Fruit fly (Drosophila melanogaster): ENCODE measurements around the gene Nepl14.

Gene Nepl14

DNA sequence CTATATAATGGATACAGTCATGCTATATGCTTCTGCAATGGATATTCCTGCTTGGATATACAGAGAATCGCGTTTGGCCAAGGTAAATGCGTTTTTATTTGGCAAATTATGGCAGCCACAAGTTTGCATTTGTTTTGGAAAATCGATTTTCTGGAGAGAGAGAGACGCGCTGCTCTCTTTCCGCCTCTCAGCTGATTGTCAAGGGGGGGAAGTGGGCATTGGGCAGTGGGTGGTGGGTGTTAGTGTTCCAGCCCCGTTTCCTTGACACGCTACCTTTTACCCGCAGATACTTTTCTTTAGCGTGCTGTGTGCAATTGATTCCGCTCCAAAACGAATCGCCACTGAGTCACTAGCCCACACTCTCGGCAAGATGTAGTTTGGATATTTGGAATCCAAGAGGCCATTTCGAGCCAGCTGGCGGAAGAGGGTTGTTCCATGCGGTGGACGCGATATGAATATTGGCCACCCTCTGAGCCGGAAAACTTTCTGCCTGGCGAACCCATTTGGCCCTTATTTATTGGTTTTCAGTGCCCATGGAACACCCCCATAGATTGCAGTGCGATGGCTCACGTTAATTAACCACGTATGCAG is 8.2 kb downstream of the Nepl14 start:
- no peak for TF ChIP-seq CG7101 (tag; optimal IDR thresholded peaks at IDR 0.05)
- no peak for TF ChIP-seq CG33017 (tag; optimal IDR thresholded peaks at IDR 0.05)
- peak; percentile 42 for TF ChIP-seq tj (GFP tag; optimal IDR thresholded peaks at IDR 0.05)

DNA sequence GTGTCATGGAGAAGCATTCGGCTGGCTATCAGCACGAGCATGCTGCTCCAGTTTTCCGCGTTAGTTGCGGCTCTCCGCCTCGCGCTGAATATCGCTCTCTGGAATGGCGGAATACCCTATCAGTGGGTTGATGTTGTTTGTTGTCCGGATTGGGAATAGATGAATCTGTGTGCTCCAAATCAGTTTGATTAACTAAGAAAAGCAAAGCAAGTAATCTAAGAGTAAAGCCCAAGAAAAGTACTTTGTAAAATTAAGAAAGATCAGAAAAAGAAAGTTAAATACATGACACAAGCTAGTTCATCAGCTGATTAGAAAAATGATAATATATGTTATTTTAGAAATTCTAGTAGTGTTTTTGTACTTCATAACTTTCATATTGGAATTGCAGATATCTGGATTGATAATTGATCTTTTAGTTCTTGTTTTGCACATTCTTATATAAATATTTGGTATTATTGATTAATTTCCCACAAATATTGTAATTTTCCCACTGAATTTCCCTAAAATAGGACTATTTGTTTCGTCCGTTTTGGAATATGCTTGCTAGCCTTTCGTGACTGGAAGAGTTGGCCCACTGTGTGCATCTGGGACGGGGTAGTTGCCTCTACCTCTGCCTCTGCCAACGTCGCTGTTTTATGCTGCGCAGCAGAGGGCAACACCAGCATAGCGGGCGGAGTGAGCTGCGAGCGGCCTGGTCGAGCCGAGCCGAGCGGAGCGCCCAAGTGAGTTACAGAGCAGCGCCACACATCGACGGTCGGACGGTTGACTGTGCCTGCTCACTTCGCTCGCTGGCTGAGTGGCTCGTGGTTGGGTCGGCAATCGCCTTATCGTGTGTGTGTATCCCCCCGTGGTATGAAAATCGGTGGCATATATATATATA is 9.4 kb downstream of the Nepl14 start:
- TF ChIP-seq CG33017 (tag; optimal IDR thresholded peaks at IDR 0.05): peak; percentile 38
- peak; percentile 1 for TF ChIP-seq CG7101 (tag; optimal IDR thresholded peaks at IDR 0.05)
- TF ChIP-seq CG11617 (GFP tag; optimal IDR thresholded peaks at IDR 0.05): peak; percentile 42
- TF ChIP-seq Hr96 (GFP tag; optimal IDR thresholded peaks at IDR 0.05): peak; percentile 24
- peak; percentile 37 for TF ChIP-seq CG5204 (GFP tag; optimal IDR thresholded peaks at IDR 0.05)
- no peak for TF ChIP-seq bab1 (GFP tag; optimal IDR thresholded peaks at IDR 0.05)
- TF ChIP-seq Crg-1 (GFP tag; optimal IDR thresholded peaks at IDR 0.05): no peak
- TF ChIP-seq Mnt (GFP tag; optimal IDR thresholded peaks at IDR 0.05): peak; percentile 37
- TF ChIP-seq kay (GFP tag; ENCODE audit: borderline replicate concordance): peak; percentile 74
- no peak for TF ChIP-seq CG7045 (GFP tag; optimal IDR thresholded peaks at IDR 0.05)
- no peak for TF ChIP-seq CG1620 (GFP tag; optimal IDR thresholded peaks at IDR 0.05)
- no peak for TF ChIP-seq ovo (GFP tag; optimal IDR thresholded peaks at IDR 0.05)

DNA sequence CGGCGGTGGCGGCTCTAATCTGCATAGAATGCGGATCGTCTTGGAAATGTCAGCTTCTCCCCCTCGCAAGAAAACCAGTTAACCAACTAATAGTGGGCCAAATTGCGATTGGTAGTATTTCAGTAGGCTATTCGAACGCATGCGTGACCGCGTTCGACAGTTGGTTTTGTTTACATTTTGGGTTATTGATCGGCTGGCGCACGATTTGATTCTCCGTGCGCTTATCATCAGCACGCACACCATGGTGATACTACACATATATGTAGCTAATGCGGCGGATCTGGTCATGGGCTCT is 10.0 kb downstream of the Nepl14 start:
- peak; percentile 67 for TF ChIP-seq cic (GFP tag; optimal IDR thresholded peaks at IDR 0.05)
- TF ChIP-seq Clk (GFP tag; optimal IDR thresholded peaks at IDR 0.05): no peak

DNA sequence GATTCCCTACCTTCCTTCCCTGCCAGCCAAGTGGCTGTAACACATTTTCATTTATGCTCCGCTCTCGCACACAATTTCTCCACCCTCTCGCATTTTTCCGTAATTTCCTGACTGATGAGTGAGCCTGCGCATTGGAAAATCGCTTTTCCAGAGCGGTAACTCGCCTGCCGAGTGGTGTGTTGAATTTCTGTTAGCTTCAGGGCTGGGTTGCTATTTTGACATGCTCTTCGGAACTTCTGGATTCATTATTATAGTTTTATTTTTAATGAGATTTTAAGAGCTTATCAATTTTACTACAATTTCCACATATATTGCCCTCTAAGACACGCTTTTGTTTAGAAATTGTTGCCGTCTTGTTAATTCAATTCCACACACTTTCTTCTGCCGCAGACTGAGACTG is 10.6 kb downstream of the Nepl14 start:
- no peak for TF ChIP-seq Clk (GFP tag; optimal IDR thresholded peaks at IDR 0.05)
- TF ChIP-seq bab1 (GFP tag; optimal IDR thresholded peaks at IDR 0.05): no peak
- TF ChIP-seq Hr96 (GFP tag; optimal IDR thresholded peaks at IDR 0.05): no peak
- TF ChIP-seq Mnt (GFP tag; optimal IDR thresholded peaks at IDR 0.05): no peak
- TF ChIP-seq CG5204 (GFP tag; optimal IDR thresholded peaks at IDR 0.05): no peak
- TF ChIP-seq cic (GFP tag; optimal IDR thresholded peaks at IDR 0.05): no peak
- no peak for TF ChIP-seq pad (GFP tag; optimal IDR thresholded peaks at IDR 0.05)
- TF ChIP-seq tj (GFP tag; optimal IDR thresholded peaks at IDR 0.05): no peak

DNA sequence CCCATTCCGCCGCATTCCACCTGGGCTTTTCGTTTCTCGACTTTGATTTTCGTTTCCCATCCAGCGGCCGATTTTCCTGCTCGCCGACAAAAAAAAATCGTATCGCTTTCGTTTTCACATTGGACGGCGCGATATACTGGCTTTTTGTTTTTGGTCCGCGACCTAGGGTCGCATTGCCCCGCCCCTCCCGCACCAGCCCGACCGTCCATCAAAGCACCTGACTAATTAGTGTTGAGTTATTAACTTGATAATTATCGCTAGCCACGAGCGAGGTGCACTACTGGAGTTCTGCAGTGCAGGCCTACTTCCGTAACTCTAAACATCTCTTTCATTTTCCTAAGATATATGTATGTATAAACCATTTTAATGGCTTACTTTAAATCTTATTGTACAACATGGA is 11.8 kb downstream of the Nepl14 start:
- TF ChIP-seq CG11617 (GFP tag; optimal IDR thresholded peaks at IDR 0.05): no peak
- no peak for TF ChIP-seq CG5204 (GFP tag; optimal IDR thresholded peaks at IDR 0.05)
- TF ChIP-seq Crg-1 (GFP tag; optimal IDR thresholded peaks at IDR 0.05): no peak
- no peak for TF ChIP-seq Clk (GFP tag; optimal IDR thresholded peaks at IDR 0.05)
- no peak for TF ChIP-seq CG33017 (tag; optimal IDR thresholded peaks at IDR 0.05)
- no peak for TF ChIP-seq kay (GFP tag; ENCODE audit: borderline replicate concordance)
- TF ChIP-seq pad (GFP tag; optimal IDR thresholded peaks at IDR 0.05): no peak
- no peak for TF ChIP-seq bab1 (GFP tag; optimal IDR thresholded peaks at IDR 0.05)
- no peak for TF ChIP-seq tj (GFP tag; optimal IDR thresholded peaks at IDR 0.05)
- TF ChIP-seq toe (GFP tag; optimal IDR thresholded peaks at IDR 0.05): no peak
- TF ChIP-seq CG7045 (GFP tag; optimal IDR thresholded peaks at IDR 0.05): no peak
- TF ChIP-seq ovo (GFP tag; optimal IDR thresholded peaks at IDR 0.05): no peak

DNA sequence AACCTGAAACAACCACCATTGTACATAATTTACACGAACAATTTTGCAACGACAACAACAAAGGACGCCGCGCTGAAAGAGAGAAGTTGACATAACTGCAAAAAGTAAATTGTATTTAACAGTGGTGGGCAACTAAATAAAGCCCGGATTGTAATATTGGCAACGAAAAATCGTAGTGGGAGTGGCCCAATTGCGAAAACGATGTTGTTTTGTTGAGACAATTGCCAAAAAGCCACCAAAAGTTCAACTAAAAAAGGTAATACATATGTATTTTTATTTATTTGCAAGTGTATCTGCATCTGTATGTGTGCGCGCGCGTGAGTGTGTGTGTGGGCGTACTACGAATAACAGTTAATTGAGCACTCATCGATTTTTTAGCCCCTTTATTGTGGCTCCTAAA is 12.4 kb downstream of the Nepl14 start:
- TF ChIP-seq bab1 (GFP tag; optimal IDR thresholded peaks at IDR 0.05): no peak
- TF ChIP-seq Hr96 (GFP tag; optimal IDR thresholded peaks at IDR 0.05): no peak
- no peak for TF ChIP-seq kay (GFP tag; ENCODE audit: borderline replicate concordance)
- no peak for TF ChIP-seq cnc (optimal IDR thresholded peaks at IDR 0.05)
- TF ChIP-seq ovo (GFP tag; optimal IDR thresholded peaks at IDR 0.05): no peak
- no peak for TF ChIP-seq CG11617 (GFP tag; optimal IDR thresholded peaks at IDR 0.05)
- no peak for TF ChIP-seq cic (GFP tag; optimal IDR thresholded peaks at IDR 0.05)
- no peak for TF ChIP-seq toe (GFP tag; optimal IDR thresholded peaks at IDR 0.05)
- no peak for TF ChIP-seq CG12768 (GFP tag; optimal IDR thresholded peaks at IDR 0.05)
- no peak for TF ChIP-seq Crg-1 (GFP tag; optimal IDR thresholded peaks at IDR 0.05)
- TF ChIP-seq CG14711 (tag; optimal IDR thresholded peaks at IDR 0.05): no peak
- TF ChIP-seq tj (GFP tag; optimal IDR thresholded peaks at IDR 0.05): no peak
- TF ChIP-seq CG33017 (tag; optimal IDR thresholded peaks at IDR 0.05): no peak
- no peak for TF ChIP-seq Clk (GFP tag; optimal IDR thresholded peaks at IDR 0.05)
- no peak for TF ChIP-seq CG1620 (GFP tag; optimal IDR thresholded peaks at IDR 0.05)
- TF ChIP-seq CG7101 (tag; optimal IDR thresholded peaks at IDR 0.05): no peak
- no peak for TF ChIP-seq pad (GFP tag; optimal IDR thresholded peaks at IDR 0.05)
- TF ChIP-seq CG5204 (GFP tag; optimal IDR thresholded peaks at IDR 0.05): no peak
- TF ChIP-seq Mnt (GFP tag; optimal IDR thresholded peaks at IDR 0.05): no peak

DNA sequence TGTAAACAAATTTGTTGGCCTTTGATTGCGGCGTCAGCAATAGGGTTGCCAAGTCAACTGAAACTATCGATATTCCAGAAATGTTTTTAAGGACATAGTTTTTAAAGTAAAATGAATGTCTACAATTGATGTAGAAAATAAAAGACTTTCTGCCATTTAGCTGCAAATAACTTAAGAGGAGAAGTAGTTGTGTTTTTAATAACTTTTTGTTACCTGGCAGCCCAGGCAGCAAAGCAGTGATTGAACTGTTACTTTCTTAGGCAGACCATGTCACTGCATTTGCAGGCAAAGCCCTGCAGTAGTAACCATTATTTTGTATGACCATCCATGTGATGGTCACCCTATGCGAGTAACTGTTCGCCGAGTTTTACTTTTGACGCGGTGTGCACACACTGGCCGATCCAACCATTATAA is 13.0 kb downstream of the Nepl14 start, which contains the start of the genes rumi, CG7029 and Usp12-46:
Gene rumi (minus strand): TSS at position 64 of the 414 bp plus-strand sequence.
Gene CG7029 (plus strand): TSS at position 368 of the 414 bp plus-strand sequence.
Gene Usp12-46 (plus strand): TSS at position 368 of the 414 bp plus-strand sequence.
- TF ChIP-seq CG14711 (tag; optimal IDR thresholded peaks at IDR 0.05) (peak; percentile 98), CG7101 (tag; optimal IDR thresholded peaks at IDR 0.05) (peak; percentile 85), CG33017 (tag; optimal IDR thresholded peaks at IDR 0.05) (peak; percentile 83), Crg-1 (GFP tag; optimal IDR thresholded peaks at IDR 0.05) (peak; percentile 69), kay (GFP tag; ENCODE audit: borderline replicate concordance) (no peak), pad (GFP tag; optimal IDR thresholded peaks at IDR 0.05) (peak; percentile 59), bab1 (GFP tag; optimal IDR thresholded peaks at IDR 0.05) (peak; percentile 90), cnc (optimal IDR thresholded peaks at IDR 0.05) (no peak), CG7045 (GFP tag; optimal IDR thresholded peaks at IDR 0.05) (peak; percentile 80), cic (GFP tag; optimal IDR thresholded peaks at IDR 0.05) (peak; percentile 44), CG11617 (GFP tag; optimal IDR thresholded peaks at IDR 0.05) (peak; percentile 83), CG12768 (GFP tag; optimal IDR thresholded peaks at IDR 0.05) (peak; percentile 82), toe (GFP tag; optimal IDR thresholded peaks at IDR 0.05) (no peak), Clk (GFP tag; optimal IDR thresholded peaks at IDR 0.05) (peak; percentile 78), CG1620 (GFP tag; optimal IDR thresholded peaks at IDR 0.05) (peak; percentile 89), ovo (GFP tag; optimal IDR thresholded peaks at IDR 0.05) (peak; percentile 79), Hr96 (GFP tag; optimal IDR thresholded peaks at IDR 0.05) (peak; percentile 92), tj (GFP tag; optimal IDR thresholded peaks at IDR 0.05) (peak; percentile 89), Mnt (GFP tag; optimal IDR thresholded peaks at IDR 0.05) (peak; percentile 76), CG5204 (GFP tag; optimal IDR thresholded peaks at IDR 0.05) (no peak)
